Worm (Caenorhabditis elegans) whole organism, late embryonic: ENCODE data around the gene ver-1.

Source experiments
- ama-1 ChIP-seq: fragments of 150-350 bp; optimal IDR thresholded peaks from 2 replicates; lab custom pipeline; 2014
- elt-2 ChIP-seq: sonication (generic microtip); optimal IDR thresholded peaks from 2 replicates; lab custom pipeline; 2016; ENCODE audit warnings: missing genetic modification reagents, missing genetic modification characterization, missing compliant biosample characterization
- fkh-10 ChIP-seq: fragments of 150-350 bp; optimal IDR thresholded peaks from 2 replicates; lab custom pipeline; 2014; ENCODE audit warnings: missing biosample characterization, missing genetic modification reagents, missing genetic modification characterization
- nhr-11 ChIP-seq: fragments of 150-350 bp; optimal IDR thresholded peaks from 2 replicates; lab custom pipeline; 2014; ENCODE audit warnings: missing biosample characterization, missing genetic modification characterization
- npax-4 ChIP-seq: sonication (generic microtip); optimal IDR thresholded peaks from 2 replicates; lab custom pipeline; 2016; ENCODE audit warnings: missing genetic modification characterization, missing compliant biosample characterization
- pax-1 ChIP-seq: fragments of 150-350 bp; optimal IDR thresholded peaks from 2 replicates; lab custom pipeline; 2014; ENCODE audit warnings: missing biosample characterization, missing genetic modification characterization
- pha-4 ChIP-seq: fragments of 150-350 bp; optimal IDR thresholded peaks from 2 replicates; lab custom pipeline; 2018; ENCODE audit warnings: missing biosample characterization, missing genetic modification reagents, missing genetic modification characterization
- pqm-1 ChIP-seq: sonication (generic microtip); optimal IDR thresholded peaks from 2 replicates; lab custom pipeline; 2016; ENCODE audit warnings: missing genetic modification characterization, missing compliant biosample characterization
- tbx-2 ChIP-seq: sonication (generic microtip); optimal IDR thresholded peaks from 2 replicates; lab custom pipeline; 2016; ENCODE audit warnings: missing genetic modification characterization, missing compliant biosample characterization
- tbx-7 ChIP-seq: sonication (generic microtip); optimal IDR thresholded peaks from 2 replicates; lab custom pipeline; 2016; ENCODE audit warnings: missing genotype, missing genetic modification characterization, missing compliant biosample characterization
- zip-5 ChIP-seq: sonication (generic microtip); optimal IDR thresholded peaks from 2 replicates; lab custom pipeline; 2016; ENCODE audit warnings: missing genetic modification characterization, missing compliant biosample characterization

- no peak for TF ChIP-seq npax-4 (tag; lab: Kevin White, UChicago)
- TF ChIP-seq tbx-2 (tag; lab: Kevin White, UChicago) = no peak
- no peak for TF ChIP-seq nhr-11 (tag; lab: Kevin White, UChicago)
- no peak for TF ChIP-seq pha-4
- no peak for TF ChIP-seq elt-2 (tag; lab: Kevin White, UChicago)
- no peak for TF ChIP-seq pax-1 (tag; lab: Kevin White, UChicago)
- no peak for TF ChIP-seq ama-1 (lab: Kevin White, UChicago)
- TF ChIP-seq pqm-1 = no peak
- no peak for TF ChIP-seq fkh-10 (GFP tag; lab: Kevin White, UChicago)
- TF ChIP-seq zip-5 (tag; lab: Kevin White, UChicago) = no peak
- no peak for TF ChIP-seq tbx-7
These were observed 53.1 kb downstream of the ver-1 start, which contains the start of gene klp-20 for ce11 chrIII:209695-210091.
